Fruit fly (Drosophila melanogaster) whole organism, wandering third instar larva: Measurements from ENCODE around the gene Srp19.

Experiments
- Dfd ChIP-seq: fragments of >200 bp; optimal IDR thresholded peaks from 2 replicates; lab custom pipeline; 2017; ENCODE audit warnings: missing biosample characterization, missing genetic modification characterization
- Myc ChIP-seq: fragments of >200 bp; optimal IDR thresholded peaks from 2 replicates; lab custom pipeline; 2017
- psq ChIP-seq: fragments of 200-800 bp; sonication (Bioruptor generic); optimal IDR thresholded peaks from 3 replicates; lab custom pipeline; 2017; ENCODE audit warnings: missing biosample characterization, mild to moderate bottlenecking, missing genetic modification characterization, moderate library complexity

dm6 chr3L:7380395-7380794, 32.6 kb upstream of the Srp19 start:
- no peak for TF ChIP-seq psq (GFP tag; lab: Kevin White, UChicago)
- TF ChIP-seq Myc (lab: Kevin White, UChicago), result no peak
- no peak for TF ChIP-seq Dfd (GFP tag; lab: Kevin White, UChicago)
